Worm (Caenorhabditis elegans) whole organism, young adult: ENCODE measurements around the gene lgc-24.

Experiments used
- B0261.1 ChIP-seq: sonication (generic microtip); optimal IDR thresholded peaks from 2 replicates; lab custom pipeline; 2016; ENCODE audit warnings: mild to moderate bottlenecking, missing genetic modification characterization, moderate library complexity, missing compliant biosample characterization
- T26A5.8 ChIP-seq: sonication (generic microtip); optimal IDR thresholded peaks from 2 replicates; lab custom pipeline; 2016; ENCODE audit warnings: missing genetic modification characterization, missing compliant biosample characterization
- Y56A3A.18 ChIP-seq: fragments of 200-800 bp; sonication (Bioruptor generic); IDR thresholded peaks from 2 replicates; pipeline ENCODE4 v1.3.6; 2022; ENCODE audit warnings: missing genetic modification reagents, missing genetic modification characterization, missing compliant biosample characterization
- him-1 ChIP-seq: sonication (generic microtip); optimal IDR thresholded peaks from 2 replicates; lab custom pipeline; 2016; ENCODE audit warnings: missing genotype, missing genetic modification reagents, missing genetic modification characterization, missing compliant biosample characterization
- nfya-1 ChIP-seq: sonication (generic microtip); optimal IDR thresholded peaks from 2 replicates; lab custom pipeline; 2017; ENCODE audit warnings: antibody characterized with exemption, missing compliant biosample characterization, missing genetic modification characterization, borderline replicate concordance; ENCODE audit not compliant: insufficient read depth
- unc-130 ChIP-seq: sonication (generic microtip); optimal IDR thresholded peaks from 2 replicates; lab custom pipeline; 2016; ENCODE audit warnings: missing genetic modification reagents, missing genetic modification characterization, missing compliant biosample characterization

ce11 chrX:12034661-12035060 is 33.7 kb upstream of the lgc-24 start:
- TF ChIP-seq him-1 (tag; lab: Kevin White, UChicago) = no peak
- no peak for TF ChIP-seq unc-130 (GFP tag; lab: Kevin White, UChicago)
- no peak for TF ChIP-seq nfya-1 (tag; lab: Kevin White, UChicago)
- no peak for TF ChIP-seq B0261.1 (tag; lab: Kevin White, UChicago)
- no peak for TF ChIP-seq Y56A3A.18 (GFP tag; lab: Robert Waterston, UW)
- TF ChIP-seq T26A5.8 (tag; lab: Kevin White, UChicago) = no peak
